Fruit fly (Drosophila melanogaster): Measurements from ENCODE around the gene CG31178.

CG31178 gene

DNA sequence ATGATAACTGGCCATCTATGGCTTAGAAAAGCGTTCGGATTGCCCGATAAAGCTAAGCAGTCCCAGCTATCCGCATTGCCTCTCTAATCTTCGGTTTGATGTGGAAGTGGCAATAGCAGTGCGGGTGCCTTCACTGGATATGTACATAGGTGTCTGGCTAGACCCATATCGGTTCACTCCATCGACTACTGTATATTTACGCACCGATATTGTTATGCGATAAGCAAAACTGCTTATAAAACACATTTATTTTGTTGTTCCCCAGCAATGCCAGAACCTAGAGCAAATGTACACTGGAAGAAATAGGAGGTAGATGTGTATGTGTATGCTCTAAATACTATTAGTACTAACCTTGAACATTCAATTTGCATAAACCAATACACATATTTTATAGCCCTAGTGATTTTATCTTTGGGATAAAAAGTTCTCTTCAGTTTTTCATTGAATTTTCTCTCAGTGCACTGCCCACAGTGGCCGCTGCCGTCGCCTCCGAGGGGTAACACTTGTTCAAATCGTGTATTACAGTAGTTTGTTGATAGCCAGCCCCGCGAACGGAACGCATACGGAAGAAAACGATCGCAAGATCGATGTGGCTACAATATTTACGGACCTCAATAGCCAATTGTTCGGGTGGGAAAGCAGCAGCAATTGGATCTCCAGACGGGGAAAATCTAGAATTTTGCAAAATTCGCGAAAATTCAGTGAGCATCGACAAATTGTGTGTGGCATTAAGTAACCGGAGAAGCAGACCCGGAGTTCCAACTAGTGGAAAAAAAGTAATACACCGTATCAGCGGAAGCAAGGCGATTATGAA lies 3.2 kb upstream of the CG31178 start, which contains the start of gene CG31431:
Gene CG31431 (plus strand): TSS at position 524 of the 814 bp plus-strand sequence.
- TF ChIP-seq ttk (optimal IDR thresholded peaks at IDR 0.05) (no peak), h (optimal IDR thresholded peaks at IDR 0.05) (no peak), insv (optimal IDR thresholded peaks at IDR 0.05) (no peak), psq (optimal IDR thresholded peaks at IDR 0.05) (no peak), Myc (optimal IDR thresholded peaks at IDR 0.05) (no peak), Sin3A (optimal IDR thresholded peaks at IDR 0.05) (no peak)

dm6 chr3R:21871348-21871940 lies 2.1 kb upstream of the CG31178 start:
- TF ChIP-seq Myc (optimal IDR thresholded peaks at IDR 0.05) (no peak), ttk (optimal IDR thresholded peaks at IDR 0.05) (no peak), h (optimal IDR thresholded peaks at IDR 0.05) (no peak), psq (optimal IDR thresholded peaks at IDR 0.05) (no peak), Sin3A (optimal IDR thresholded peaks at IDR 0.05) (no peak), insv (optimal IDR thresholded peaks at IDR 0.05) (no peak)

- TF ChIP-seq psq (optimal IDR thresholded peaks at IDR 0.05), result no peak
- TF ChIP-seq Myc (optimal IDR thresholded peaks at IDR 0.05), result no peak
- TF ChIP-seq ttk (optimal IDR thresholded peaks at IDR 0.05), result no peak
- TF ChIP-seq Sin3A (optimal IDR thresholded peaks at IDR 0.05), result no peak
- TF ChIP-seq insv (optimal IDR thresholded peaks at IDR 0.05), result no peak
- TF ChIP-seq h (optimal IDR thresholded peaks at IDR 0.05), result no peak
Measured at dm6 chr3R:21874982-21875466, 1.5 kb downstream of the CG31178 start, which contains the start of gene CG6656. TSS of gene CG6656 (plus strand) at chr3R:21875293.

DNA sequence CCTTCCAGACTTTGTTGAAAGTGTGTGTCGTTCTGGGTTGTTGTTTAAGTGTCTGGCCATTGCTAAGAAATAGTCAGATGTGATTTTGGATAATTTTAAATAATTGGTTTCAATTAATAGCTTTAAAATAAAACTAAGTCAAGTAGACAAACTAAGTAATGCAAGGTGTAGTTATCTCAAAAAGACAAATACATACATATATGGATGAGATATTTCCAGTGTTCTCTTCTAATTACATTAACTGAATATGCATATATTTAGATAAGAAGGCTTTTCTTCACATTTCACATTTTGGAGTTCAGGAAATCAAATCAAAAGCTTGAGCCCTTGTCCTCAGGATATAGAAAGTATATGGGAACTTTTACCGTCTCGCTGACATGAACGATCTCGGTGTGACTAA lies 4.1 kb downstream of the CG31178 start, which contains the start of gene P5CDh2:
Gene P5CDh2 (plus strand): TSS at position 301 of the 400 bp plus-strand sequence.
- no peak for TF ChIP-seq Myc (optimal IDR thresholded peaks at IDR 0.05)
- no peak for TF ChIP-seq insv (optimal IDR thresholded peaks at IDR 0.05)

DNA sequence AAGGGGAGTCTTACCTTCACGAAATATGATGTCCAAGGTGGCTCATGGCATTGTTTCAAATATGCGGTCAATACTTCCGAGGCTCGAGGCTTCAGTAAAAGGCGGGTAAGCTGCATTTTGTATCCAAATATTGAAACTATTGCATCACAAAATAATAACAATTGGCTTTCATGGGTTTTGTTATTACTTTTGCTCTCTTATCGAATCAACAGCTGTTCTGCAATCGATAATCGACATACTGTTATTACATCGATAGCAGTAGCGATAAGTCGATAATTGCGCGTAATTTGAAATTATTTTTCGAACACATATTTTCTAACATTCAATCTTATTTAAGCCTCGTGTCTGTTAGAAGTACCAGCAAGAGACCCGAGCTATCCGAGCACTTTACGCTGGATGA lies 4.9 kb downstream of the CG31178 start, which contains the start of gene CG34148:
Gene CG34148 (minus strand): TSS at position 214 of the 400 bp plus-strand sequence.
- TF ChIP-seq Sin3A (optimal IDR thresholded peaks at IDR 0.05) (no peak), Myc (optimal IDR thresholded peaks at IDR 0.05) (no peak), insv (optimal IDR thresholded peaks at IDR 0.05) (no peak), h (optimal IDR thresholded peaks at IDR 0.05) (no peak), psq (optimal IDR thresholded peaks at IDR 0.05) (no peak), ttk (optimal IDR thresholded peaks at IDR 0.05) (no peak)

DNA sequence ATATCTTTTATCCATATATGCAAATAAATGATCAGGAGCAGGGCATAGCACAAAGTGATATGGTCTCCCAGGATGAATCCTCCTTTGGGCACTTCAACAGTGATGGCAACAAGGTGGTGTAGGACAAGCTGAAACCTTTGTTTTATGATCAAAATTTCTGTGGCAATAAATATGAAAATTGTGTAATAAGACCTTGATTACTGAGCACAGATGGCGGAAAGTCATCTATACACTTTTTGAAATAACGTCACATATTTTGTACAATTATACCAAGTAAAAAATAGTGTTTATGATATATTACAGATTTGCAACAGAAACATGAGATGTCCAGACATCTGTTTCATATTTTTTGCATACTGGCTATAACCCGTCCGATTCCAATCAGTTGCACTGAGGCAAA lies 7.0 kb downstream of the CG31178 start, which contains the start of gene CG31465:
Gene CG31465 (plus strand): TSS at position 301 of the 400 bp plus-strand sequence.
- TF ChIP-seq insv (optimal IDR thresholded peaks at IDR 0.05) (no peak), ttk (optimal IDR thresholded peaks at IDR 0.05) (no peak), psq (optimal IDR thresholded peaks at IDR 0.05) (no peak), Sin3A (optimal IDR thresholded peaks at IDR 0.05) (no peak), Myc (optimal IDR thresholded peaks at IDR 0.05) (no peak), h (optimal IDR thresholded peaks at IDR 0.05) (no peak)

DNA sequence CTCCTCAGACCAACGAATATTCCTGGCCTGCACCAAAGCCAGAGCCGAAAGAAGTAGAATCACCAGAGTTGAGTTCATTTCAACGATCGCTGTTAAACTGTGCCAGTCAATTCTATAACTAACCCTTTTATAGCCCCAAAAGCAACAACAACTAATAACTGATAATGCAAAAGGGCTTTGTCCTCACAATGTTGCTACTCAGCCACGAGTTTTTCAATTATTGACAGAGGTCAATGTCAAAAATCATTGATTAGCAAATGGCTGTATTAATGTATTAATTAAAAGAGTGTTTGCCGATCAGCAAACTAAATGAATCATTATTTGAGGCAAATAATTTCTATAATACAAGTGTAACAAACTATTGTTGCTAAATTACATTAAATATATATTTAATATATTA lies 10.8 kb downstream of the CG31178 start, which contains the start of gene fit:
Gene fit (minus strand): TSS at position 101 of the 400 bp plus-strand sequence.
- TF ChIP-seq h (optimal IDR thresholded peaks at IDR 0.05) (no peak), ttk (optimal IDR thresholded peaks at IDR 0.05) (no peak), insv (optimal IDR thresholded peaks at IDR 0.05) (no peak), psq (optimal IDR thresholded peaks at IDR 0.05) (no peak), Sin3A (optimal IDR thresholded peaks at IDR 0.05) (no peak), Myc (optimal IDR thresholded peaks at IDR 0.05) (no peak)

- no peak for TF ChIP-seq Sin3A (optimal IDR thresholded peaks at IDR 0.05)
- no peak for TF ChIP-seq insv (optimal IDR thresholded peaks at IDR 0.05)
- no peak for TF ChIP-seq Myc (optimal IDR thresholded peaks at IDR 0.05)
- no peak for TF ChIP-seq ttk (optimal IDR thresholded peaks at IDR 0.05)
- TF ChIP-seq h (optimal IDR thresholded peaks at IDR 0.05), result no peak
- no peak for TF ChIP-seq psq (optimal IDR thresholded peaks at IDR 0.05)
Measured at dm6 chr3R:21885450-21885849, 11.9 kb downstream of the CG31178 start, which contains the start of gene CG17819. TSS of gene CG17819 (minus strand) at chr3R:21885550.

- TF ChIP-seq ttk (optimal IDR thresholded peaks at IDR 0.05) (no peak), h (optimal IDR thresholded peaks at IDR 0.05) (no peak), Myc (optimal IDR thresholded peaks at IDR 0.05) (no peak), Sin3A (optimal IDR thresholded peaks at IDR 0.05) (no peak), insv (optimal IDR thresholded peaks at IDR 0.05) (no peak), psq (optimal IDR thresholded peaks at IDR 0.05) (no peak)
Measured at dm6 chr3R:21886861-21887587, 13.5 kb downstream of the CG31178 start, which contains the start of the genes CG6678 and dnd. TSS of gene CG6678 (plus strand) at chr3R:21887029. TSS of gene dnd (minus strand) at chr3R:21887355.

DNA sequence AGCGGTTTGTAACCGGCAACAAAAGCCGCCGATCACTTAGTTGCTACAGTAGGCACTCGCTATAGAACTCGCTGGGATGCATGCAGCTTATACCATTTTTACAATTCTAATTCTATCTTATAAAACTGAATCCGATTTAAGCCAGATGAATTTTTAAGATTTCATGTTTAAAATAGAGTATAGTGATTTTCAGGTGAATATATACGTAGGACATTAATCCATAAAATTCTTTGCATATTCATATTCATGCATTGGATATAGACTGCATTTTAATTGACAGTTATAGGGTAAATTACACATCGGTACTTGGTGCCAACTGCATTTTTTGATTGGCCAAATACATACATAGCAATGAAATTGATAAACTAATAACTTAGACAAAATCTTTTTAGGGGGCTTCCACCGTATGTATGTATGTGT lies 14.1 kb downstream of the CG31178 start:
- TF ChIP-seq h (optimal IDR thresholded peaks at IDR 0.05), result no peak
- no peak for TF ChIP-seq insv (optimal IDR thresholded peaks at IDR 0.05)
- TF ChIP-seq psq (optimal IDR thresholded peaks at IDR 0.05), result no peak
- TF ChIP-seq Sin3A (optimal IDR thresholded peaks at IDR 0.05), result no peak
- no peak for TF ChIP-seq Myc (optimal IDR thresholded peaks at IDR 0.05)
- TF ChIP-seq ttk (optimal IDR thresholded peaks at IDR 0.05), result no peak

All from Kc167 (cell line).